Worm (Caenorhabditis elegans) whole organism, L1 larva: ENCODE measurements around the gene F54C9.3.

Source experiments
- C16A3.4 ChIP-seq: fragments of 150-350 bp; optimal IDR thresholded peaks from 2 replicates; lab custom pipeline; 2014; ENCODE audit warnings: missing biosample characterization, missing genetic modification characterization
- C34B4.2 ChIP-seq: sonication (generic microtip); optimal IDR thresholded peaks from 2 replicates; lab custom pipeline; 2017; ENCODE audit warnings: mild to moderate bottlenecking, missing genetic modification characterization, missing compliant biosample characterization
- F16B12.6 ChIP-seq: fragments of 150-350 bp; optimal IDR thresholded peaks from 2 replicates; lab custom pipeline; 2014; ENCODE audit warnings: missing biosample characterization, missing genetic modification characterization
- Y116A8C.19 ChIP-seq: sonication (generic microtip); optimal IDR thresholded peaks from 2 replicates; lab custom pipeline; 2016; ENCODE audit warnings: missing compliant biosample characterization, missing genetic modification characterization, borderline replicate concordance
- ama-1 ChIP-seq: fragments of 150-350 bp; optimal IDR thresholded peaks from 2 replicates; lab custom pipeline; 2014
- blmp-1 ChIP-seq: fragments of 150-350 bp; optimal IDR thresholded peaks from 2 replicates; lab custom pipeline; 2014; ENCODE audit warnings: missing biosample characterization, missing genetic modification characterization
- ces-1 ChIP-seq: fragments of 150-350 bp; optimal IDR thresholded peaks from 2 replicates; lab custom pipeline; 2014; ENCODE audit warnings: missing biosample characterization, missing genetic modification reagents, missing genetic modification characterization
- dpl-1 ChIP-seq, 3 experiments: fragments of 150-350 bp in 2 of 3; sonication (generic microtip) in 1 of 3; optimal IDR thresholded peaks; 2 replicates each; lab custom pipeline; 2014 to 2017; ENCODE audit warnings: missing biosample characterization in 3 of 3, missing genetic modification characterization in 3 of 3, missing genetic modification reagents in 3 of 3
- dsc-1 ChIP-seq: sonication (generic microtip); optimal IDR thresholded peaks from 2 replicates; lab custom pipeline; 2016; ENCODE audit warnings: mild to moderate bottlenecking, missing genetic modification characterization, missing compliant biosample characterization
- efl-1 ChIP-seq, 4 experiments: fragments of 150-350 bp; optimal IDR thresholded peaks in 3 of 4; peaks in 1 of 4; 1 replicate in 1 of 4; 2 replicates in 3 of 4; lab custom pipeline; 2014; ENCODE audit warnings: missing biosample characterization in 2 of 4, missing genetic modification characterization in 2 of 4, missing genetic modification reagents in 2 of 4
- egl-27 ChIP-seq, 2 experiments: fragments of 150-350 bp in 1 of 2; sonication (generic microtip); optimal IDR thresholded peaks; 3 replicates each; lab custom pipeline; 2017 to 2018; ENCODE audit warnings: missing biosample characterization in 2 of 2, missing genetic modification characterization in 2 of 2, missing genetic modification reagents in 2 of 2
- ets-5 ChIP-seq: fragments of 200-800 bp; sonication (Bioruptor generic); IDR thresholded peaks from 2 replicates; pipeline ENCODE4 v1.3.6; 2022; ENCODE audit warnings: missing genetic modification characterization, missing compliant biosample characterization
- fkh-10 ChIP-seq: sonication (generic microtip); optimal IDR thresholded peaks from 2 replicates; lab custom pipeline; 2017; ENCODE audit warnings: missing biosample characterization, missing genetic modification reagents, missing genetic modification characterization
- fkh-8 ChIP-seq: sonication (generic microtip); optimal IDR thresholded peaks from 2 replicates; lab custom pipeline; 2016; ENCODE audit warnings: mild to moderate bottlenecking, missing genetic modification characterization, missing compliant biosample characterization
- grh-1 ChIP-seq: fragments of 200-800 bp; sonication (Bioruptor generic); IDR thresholded peaks from 2 replicates; pipeline ENCODE4 v1.3.6; 2022; ENCODE audit warnings: missing genetic modification reagents, missing genetic modification characterization, missing compliant biosample characterization
- hlh-4 ChIP-seq: sonication (generic microtip); optimal IDR thresholded peaks from 2 replicates; lab custom pipeline; 2016; ENCODE audit warnings: mild to moderate bottlenecking, missing genetic modification characterization, missing compliant biosample characterization
- hpl-2 ChIP-seq: fragments of 150-350 bp; optimal IDR thresholded peaks from 2 replicates; lab custom pipeline; 2014; ENCODE audit warnings: missing biosample characterization, missing genetic modification reagents, missing genetic modification characterization
- jun-1 ChIP-seq: fragments of 150-350 bp; optimal IDR thresholded peaks from 2 replicates; lab custom pipeline; 2014; ENCODE audit warnings: missing biosample characterization, missing genetic modification reagents, missing genetic modification characterization
- lin-14 ChIP-seq: fragments of 200-800 bp; sonication (Bioruptor generic); optimal IDR thresholded peaks from 2 replicates; lab custom pipeline; 2018; ENCODE audit warnings: mild to moderate bottlenecking, missing genetic modification characterization, moderate library complexity, missing compliant biosample characterization
- lin-15B ChIP-seq: fragments of 150-350 bp; sonication (generic microtip); optimal IDR thresholded peaks from 3 replicates; lab custom pipeline; 2014; ENCODE audit warnings: missing biosample characterization, missing genetic modification characterization
- lin-35 ChIP-seq, 2 experiments: fragments of 150-350 bp; optimal IDR thresholded peaks; 2 replicates each; lab custom pipeline; 2014; ENCODE audit warnings: missing biosample characterization in 2 of 2, missing genetic modification characterization in 2 of 2, missing genetic modification reagents in 2 of 2
- lin-39 ChIP-seq: fragments of 150-350 bp; optimal IDR thresholded peaks from 2 replicates; lab custom pipeline; 2014; ENCODE audit warnings: missing biosample characterization, missing genetic modification reagents, missing genetic modification characterization
- mdl-1 ChIP-seq, 2 experiments: fragments of 150-350 bp; optimal IDR thresholded peaks; 2 replicates each; lab custom pipeline; 2014 to 2017; ENCODE audit warnings: missing biosample characterization in 2 of 2, missing genetic modification characterization in 2 of 2, inconsistent platforms in 1 of 2
- mef-2 ChIP-seq: fragments of 150-350 bp; optimal IDR thresholded peaks from 2 replicates; lab custom pipeline; 2014; ENCODE audit warnings: missing biosample characterization, missing genetic modification characterization
- mep-1 ChIP-seq: fragments of 150-350 bp; optimal IDR thresholded peaks from 2 replicates; lab custom pipeline; 2014; ENCODE audit warnings: missing biosample characterization, missing genetic modification characterization
- nhr-11 ChIP-seq: fragments of 150-350 bp; optimal IDR thresholded peaks from 2 replicates; lab custom pipeline; 2014; ENCODE audit warnings: missing biosample characterization, missing genetic modification characterization
- nhr-12 ChIP-seq: sonication (generic microtip); optimal IDR thresholded peaks from 2 replicates; lab custom pipeline; 2017; ENCODE audit warnings: missing biosample characterization, missing genetic modification characterization
- nhr-28 ChIP-seq: fragments of 150-350 bp; optimal IDR thresholded peaks from 2 replicates; lab custom pipeline; 2014; ENCODE audit warnings: missing biosample characterization, missing genetic modification characterization
- nhr-71 ChIP-seq: sonication (generic microtip); optimal IDR thresholded peaks from 2 replicates; lab custom pipeline; 2016; ENCODE audit warnings: mild to moderate bottlenecking, missing genetic modification characterization, moderate library complexity, missing compliant biosample characterization
- nhr-77 ChIP-seq: fragments of 150-350 bp; optimal IDR thresholded peaks from 2 replicates; lab custom pipeline; 2014; ENCODE audit warnings: missing biosample characterization, missing genetic modification characterization
- nhr-84 ChIP-seq: sonication (generic microtip); optimal IDR thresholded peaks from 2 replicates; lab custom pipeline; 2017; ENCODE audit warnings: missing biosample characterization, missing genetic modification characterization
- pax-3 ChIP-seq: fragments of 200-800 bp; sonication (Bioruptor generic); optimal IDR thresholded peaks from 2 replicates; lab custom pipeline; 2018; ENCODE audit warnings: mild to moderate bottlenecking, missing genetic modification characterization, moderate library complexity, missing compliant biosample characterization
- rnt-1 ChIP-seq: sonication (generic microtip); optimal IDR thresholded peaks from 2 replicates; lab custom pipeline; 2016; ENCODE audit warnings: mild to moderate bottlenecking, missing genetic modification characterization, moderate library complexity, missing compliant biosample characterization
- snpc-4 ChIP-seq: fragments of 150-350 bp; optimal IDR thresholded peaks from 2 replicates; lab custom pipeline; 2014; ENCODE audit warnings: missing biosample characterization, missing genetic modification characterization
- snu-23 ChIP-seq: sonication (generic microtip); optimal IDR thresholded peaks from 2 replicates; lab custom pipeline; 2016; ENCODE audit warnings: missing genetic modification characterization, missing compliant biosample characterization
- sup-37 ChIP-seq: fragments of 200-800 bp; sonication (Bioruptor generic); optimal IDR thresholded peaks from 2 replicates; lab custom pipeline; 2018; ENCODE audit warnings: mild to moderate bottlenecking, missing genetic modification characterization, missing compliant biosample characterization
- swsn-7 ChIP-seq: sonication (generic microtip); optimal IDR thresholded peaks from 2 replicates; lab custom pipeline; 2016; ENCODE audit warnings: missing genetic modification characterization, missing compliant biosample characterization
- tlp-1 ChIP-seq: fragments of 150-350 bp; optimal IDR thresholded peaks from 2 replicates; lab custom pipeline; 2014; ENCODE audit warnings: missing biosample characterization, missing genetic modification characterization
- unc-130 ChIP-seq: fragments of 150-350 bp; optimal IDR thresholded peaks from 2 replicates; lab custom pipeline; 2017; ENCODE audit warnings: missing biosample characterization, missing genetic modification characterization, inconsistent platforms
- unc-62 ChIP-seq: fragments of 150-350 bp; optimal IDR thresholded peaks from 2 replicates; lab custom pipeline; 2014; ENCODE audit warnings: missing biosample characterization, missing genetic modification reagents, missing genetic modification characterization
- vab-15 ChIP-seq: sonication (generic microtip); optimal IDR thresholded peaks from 2 replicates; lab custom pipeline; 2017; ENCODE audit warnings: missing genotype, mild to moderate bottlenecking, missing genetic modification characterization, missing compliant biosample characterization
- zip-4 ChIP-seq: fragments of 200-800 bp; sonication (Bioruptor generic); optimal IDR thresholded peaks from 2 replicates; lab custom pipeline; 2018; ENCODE audit warnings: mild to moderate bottlenecking, missing genetic modification characterization, moderate library complexity, missing compliant biosample characterization
- ztf-11 ChIP-seq, 2 experiments: sonication (generic microtip); optimal IDR thresholded peaks; 2 replicates each; lab custom pipeline; 2016 to 2017; ENCODE audit warnings: missing genetic modification characterization in 2 of 2, missing biosample characterization in 1 of 2, missing compliant biosample characterization in 1 of 2
- ztf-4 ChIP-seq: fragments of 150-350 bp; optimal IDR thresholded peaks from 2 replicates; lab custom pipeline; 2014; ENCODE audit warnings: missing biosample characterization, missing genetic modification characterization

F54C9.3 gene

ce11 chrII:8585036-8585627 is 18.5 kb upstream of the F54C9.3 start, which contains the start of gene F54C9.11 (continued):
- TF ChIP-seq lin-15B (tag; lab: Kevin White, UChicago) (no peak), ets-5 (GFP tag; lab: Robert Waterston, UW) (no peak), hlh-4 (tag; lab: Kevin White, UChicago) (no peak), Y116A8C.19 (tag; lab: Kevin White, UChicago) (no peak), snpc-4 (tag; lab: Kevin White, UChicago) (no peak), mef-2 (no peak), pax-3 (tag; lab: Kevin White, UChicago) (no peak), zip-4 (GFP tag; lab: Kevin White, UChicago) (no peak), tlp-1 (tag; lab: Kevin White, UChicago) (no peak), mdl-1 (tag; optimal IDR thresholded peaks at IDR 0.05; lab: Kevin White, UChicago) (no peak), blmp-1 (tag; lab: Kevin White, UChicago) (peak; percentile 64), mep-1 (peak; percentile 12), fkh-10 (GFP tag; lab: Kevin White, UChicago) (no peak), jun-1 (tag; lab: Kevin White, UChicago) (no peak), lin-39 (tag; lab: Kevin White, UChicago) (no peak)

ce11 chrII:8583035-8583434 is 16.4 kb upstream of the F54C9.3 start:
- TF ChIP-seq nhr-11 (tag; lab: Kevin White, UChicago) = no peak
- no peak for TF ChIP-seq vab-15 (tag; lab: Kevin White, UChicago)
- no peak for TF ChIP-seq ama-1
- no peak for TF ChIP-seq sup-37 (GFP tag; lab: Kevin White, UChicago)
- TF ChIP-seq Y116A8C.19 (tag; lab: Kevin White, UChicago) = no peak
- TF ChIP-seq fkh-8 (tag; lab: Kevin White, UChicago) = no peak
- no peak for TF ChIP-seq nhr-84 (tag; lab: Kevin White, UChicago)
- no peak for TF ChIP-seq nhr-77
- no peak for TF ChIP-seq unc-130 (tag; lab: Kevin White, UChicago)
- TF ChIP-seq dsc-1 (tag; lab: Kevin White, UChicago) = no peak
- TF ChIP-seq ztf-11 (tag; optimal IDR thresholded peaks at IDR 0.05; lab: Kevin White, UChicago) = no peak

- no peak for TF ChIP-seq nhr-84 (tag; lab: Kevin White, UChicago)
- no peak for TF ChIP-seq sup-37 (GFP tag; lab: Kevin White, UChicago)
These were observed 15.0 kb upstream of the F54C9.3 start, which contains the start of gene arl-1 for ce11 chrII:8581700-8582099. Gene arl-1, plus strand, starts transcription at chrII:8582000.

- TF ChIP-seq ztf-4 (tag; lab: Kevin White, UChicago) = no peak
- peak; percentile 49 for TF ChIP-seq blmp-1 (tag; lab: Kevin White, UChicago)
- TF ChIP-seq zip-4 (GFP tag; lab: Kevin White, UChicago) = no peak
- TF ChIP-seq grh-1 = no peak
- TF ChIP-seq sup-37 (GFP tag; lab: Kevin White, UChicago) = no peak
- no peak for TF ChIP-seq dsc-1 (tag; lab: Kevin White, UChicago)
- no peak for TF ChIP-seq nhr-12 (tag; lab: Kevin White, UChicago)
- no peak for TF ChIP-seq tlp-1 (tag; lab: Kevin White, UChicago)
- TF ChIP-seq dpl-1 (GFP tag; optimal IDR thresholded peaks at IDR 0.05; lab: Kevin White, UChicago) = peak; percentile 21 to 44 (median 26)
- no peak for TF ChIP-seq nhr-28 (tag; lab: Kevin White, UChicago)
- TF ChIP-seq F16B12.6 (tag; lab: Kevin White, UChicago) = peak; percentile 1
- TF ChIP-seq rnt-1 = no peak
- peak; percentile 30 for TF ChIP-seq lin-14
- no peak for TF ChIP-seq Y116A8C.19 (tag; lab: Kevin White, UChicago)
- peak; percentile 5 to 64 for TF ChIP-seq lin-35 (GFP tag; optimal IDR thresholded peaks at IDR 0.05; lab: Kevin White, UChicago)
- no peak for TF ChIP-seq ztf-11 (tag; optimal IDR thresholded peaks at IDR 0.05; lab: Kevin White, UChicago)
- peak; percentile 33 for TF ChIP-seq C16A3.4 (tag; lab: Kevin White, UChicago)
- TF ChIP-seq snu-23 (GFP tag; lab: Kevin White, UChicago) = peak; percentile 10
- no peak for TF ChIP-seq fkh-8 (tag; lab: Kevin White, UChicago)
- TF ChIP-seq C34B4.2 (tag; lab: Kevin White, UChicago) = no peak
- TF ChIP-seq ces-1 (GFP tag; lab: Kevin White, UChicago) = no peak
- peak; percentile 7 to 32 for TF ChIP-seq efl-1 (optimal IDR thresholded peaks at IDR 0.05; lab: Kevin White, UChicago)
- peak; percentile 29 to 87 for TF ChIP-seq efl-1 (GFP tag; optimal IDR thresholded peaks at IDR 0.05 in 1 of 2; lab: Kevin White, UChicago)
- no peak for TF ChIP-seq hpl-2 (GFP tag; lab: Kevin White, UChicago)
- TF ChIP-seq egl-27 (tag; optimal IDR thresholded peaks at IDR 0.05; lab: Kevin White, UChicago) = no peak
- TF ChIP-seq swsn-7 (tag; lab: Kevin White, UChicago) = no peak
- no peak for TF ChIP-seq unc-62 (GFP tag; lab: Kevin White, UChicago)
- TF ChIP-seq nhr-71 = peak; percentile 7
These were observed 10.9 kb upstream of the F54C9.3 start, which contains the start of gene F54C9.9 for ce11 chrII:8577509-8578099. Gene F54C9.9, plus strand, starts transcription at chrII:8578049.
